Fruit fly (Drosophila melanogaster) whole organism, prepupa: ENCODE data around the gene Npc2e.

Experiments used
- Blimp-1 ChIP-seq: fragments of 200-800 bp; sonication (Bioruptor generic); optimal IDR thresholded peaks from 3 replicates; lab custom pipeline; 2017; ENCODE audit warnings: missing biosample characterization, missing genetic modification characterization, mild to moderate bottlenecking, moderate library complexity, missing genetic modification reagents
- CG10631 ChIP-seq: fragments of 200-800 bp; sonication (Bioruptor generic); optimal IDR thresholded peaks from 2 replicates; lab custom pipeline; 2016; ENCODE audit warnings: missing biosample characterization, missing genetic modification characterization
- CG10669 ChIP-seq: fragments of 200-800 bp; sonication (Bioruptor generic); optimal IDR thresholded peaks from 3 replicates; lab custom pipeline; 2018; ENCODE audit warnings: missing biosample characterization, mild to moderate bottlenecking, missing genetic modification characterization, moderate library complexity
- CG11294 ChIP-seq: fragments of 200-800 bp; sonication (Bioruptor generic); IDR thresholded peaks from 2 replicates; pipeline ENCODE4 v1.3.6; 2022; ENCODE audit warnings: missing biosample characterization, missing genetic modification characterization
- CG15336 ChIP-seq: fragments of 200-800 bp; sonication (Bioruptor generic); IDR thresholded peaks from 2 replicates; pipeline ENCODE4 v1.3.6; 2022; ENCODE audit warnings: missing biosample characterization, missing genetic modification characterization
- CG16779 ChIP-seq: fragments of 200-800 bp; sonication (Bioruptor generic); optimal IDR thresholded peaks from 3 replicates; lab custom pipeline; 2017; ENCODE audit warnings: missing biosample characterization, mild to moderate bottlenecking, missing genetic modification characterization
- CG3032 ChIP-seq: fragments of 200-800 bp; optimal IDR thresholded peaks from 2 replicates; lab custom pipeline; 2019; ENCODE audit warnings: missing biosample characterization, mild to moderate bottlenecking, missing genetic modification characterization, moderate library complexity
- CG31627 ChIP-seq: fragments of 200-800 bp; sonication (Bioruptor generic); optimal IDR thresholded peaks from 3 replicates; lab custom pipeline; 2016; ENCODE audit warnings: missing biosample characterization, missing genetic modification characterization
- CG32006 ChIP-seq: fragments of 200-800 bp; sonication (Bioruptor generic); optimal IDR thresholded peaks from 3 replicates; lab custom pipeline; 2017; ENCODE audit warnings: missing biosample characterization, mild to moderate bottlenecking, missing genetic modification characterization
- CG34406 ChIP-seq: fragments of 200-800 bp; sonication (Bioruptor generic); optimal IDR thresholded peaks from 3 replicates; lab custom pipeline; 2016; ENCODE audit warnings: missing biosample characterization, missing genetic modification characterization
- CG3919 ChIP-seq: fragments of 200-800 bp; sonication (Bioruptor generic); optimal IDR thresholded peaks from 3 replicates; lab custom pipeline; 2016; ENCODE audit warnings: missing biosample characterization, missing genetic modification characterization
- CG4318 ChIP-seq: fragments of 200-800 bp; sonication (Bioruptor generic); optimal IDR thresholded peaks from 3 replicates; lab custom pipeline; 2017; ENCODE audit warnings: missing biosample characterization, mild to moderate bottlenecking, missing genetic modification characterization
- CG6276 ChIP-seq: fragments of 200-800 bp; sonication (Bioruptor generic); optimal IDR thresholded peaks from 2 replicates; lab custom pipeline; 2017; ENCODE audit warnings: missing biosample characterization, mild to moderate bottlenecking, missing genetic modification characterization
- CG6792 ChIP-seq: fragments of 200-800 bp; sonication (Bioruptor generic); optimal IDR thresholded peaks from 3 replicates; lab custom pipeline; 2016; ENCODE audit warnings: missing biosample characterization, missing genetic modification characterization
- CG6808 ChIP-seq: fragments of 200-800 bp; sonication (Bioruptor generic); optimal IDR thresholded peaks from 3 replicates; lab custom pipeline; 2017; ENCODE audit warnings: missing biosample characterization, missing genetic modification characterization, mild to moderate bottlenecking, moderate library complexity, missing genetic modification reagents
- CG6854 ChIP-seq: fragments of 200-800 bp; sonication (Bioruptor generic); optimal IDR thresholded peaks from 2 replicates; lab custom pipeline; 2017; ENCODE audit warnings: missing biosample characterization, mild to moderate bottlenecking, missing genetic modification characterization
- CG7368 ChIP-seq: fragments of 200-800 bp; sonication (Bioruptor generic); optimal IDR thresholded peaks from 3 replicates; lab custom pipeline; 2016; ENCODE audit warnings: missing biosample characterization, missing genetic modification characterization
- CG8319 ChIP-seq: fragments of 200-800 bp; sonication (Bioruptor generic); optimal IDR thresholded peaks from 3 replicates; lab custom pipeline; 2016; ENCODE audit warnings: missing biosample characterization, missing genetic modification characterization
- CG8632 ChIP-seq: fragments of 200-800 bp; sonication (Bioruptor generic); optimal IDR thresholded peaks from 3 replicates; lab custom pipeline; 2016; ENCODE audit warnings: missing biosample characterization, missing genetic modification characterization
- Eip75B ChIP-seq: fragments of 200-800 bp; sonication (Bioruptor generic); optimal IDR thresholded peaks from 3 replicates; lab custom pipeline; 2016; ENCODE audit warnings: missing biosample characterization, missing genetic modification characterization
- Eip78C ChIP-seq: fragments of 200-800 bp; sonication (Bioruptor generic); peaks from one replicate; lab custom pipeline; 2016; ENCODE audit warnings: missing biosample characterization, missing genetic modification characterization
- Eip93F ChIP-seq: fragments of 200-800 bp; sonication (Bioruptor generic); optimal IDR thresholded peaks from 2 replicates; lab custom pipeline; 2016; ENCODE audit warnings: missing biosample characterization, mild to moderate bottlenecking, missing genetic modification characterization
- Ets21C ChIP-seq: fragments of 200-800 bp; sonication (Bioruptor generic); optimal IDR thresholded peaks from 3 replicates; lab custom pipeline; 2016; ENCODE audit warnings: missing biosample characterization, missing genetic modification characterization
- Ets96B ChIP-seq: fragments of 200-800 bp; optimal IDR thresholded peaks from 2 replicates; lab custom pipeline; 2019; ENCODE audit warnings: missing biosample characterization, mild to moderate bottlenecking, missing genetic modification characterization, moderate library complexity
- Gug ChIP-seq: fragments of 200-800 bp; sonication (Bioruptor generic); IDR thresholded peaks from 2 replicates; pipeline ENCODE4 v1.3.6; 2022; ENCODE audit warnings: missing biosample characterization, missing genetic modification characterization
- Hr38 ChIP-seq: sonication (Bioruptor generic); optimal IDR thresholded peaks from 2 replicates; lab custom pipeline; 2016; ENCODE audit warnings: missing biosample characterization, missing genetic modification characterization
- Hr39 ChIP-seq: fragments of 200-800 bp; sonication (Bioruptor generic); optimal IDR thresholded peaks from 2 replicates; lab custom pipeline; 2016; ENCODE audit warnings: missing biosample characterization, missing genetic modification characterization
- Hr4 ChIP-seq: fragments of 200-800 bp; sonication (Bioruptor generic); optimal IDR thresholded peaks from 3 replicates; lab custom pipeline; 2016; ENCODE audit warnings: missing biosample characterization, missing genetic modification characterization
- Lpt ChIP-seq: fragments of 200-800 bp; sonication (Bioruptor generic); optimal IDR thresholded peaks from 3 replicates; lab custom pipeline; 2016; ENCODE audit warnings: missing biosample characterization, missing genetic modification characterization
- Met ChIP-seq: fragments of 200-800 bp; sonication (Bioruptor generic); optimal IDR thresholded peaks from 3 replicates; lab custom pipeline; 2016; ENCODE audit warnings: missing biosample characterization, missing genetic modification characterization
- OdsH ChIP-seq: fragments of 200-800 bp; sonication (Bioruptor generic); optimal IDR thresholded peaks from 3 replicates; lab custom pipeline; 2016; ENCODE audit warnings: missing biosample characterization, missing genetic modification characterization
- Sox102F ChIP-seq: fragments of 200-800 bp; sonication (Bioruptor generic); optimal IDR thresholded peaks from 2 replicates; lab custom pipeline; 2016; ENCODE audit warnings: missing biosample characterization, mild to moderate bottlenecking, missing genetic modification characterization
- Sox14 ChIP-seq: fragments of 200-800 bp; sonication (Bioruptor generic); optimal IDR thresholded peaks from 3 replicates; lab custom pipeline; 2016; ENCODE audit warnings: missing biosample characterization, missing genetic modification characterization
- Sox15 ChIP-seq: fragments of 200-800 bp; sonication (Bioruptor generic); optimal IDR thresholded peaks from 3 replicates; lab custom pipeline; 2016; ENCODE audit warnings: missing biosample characterization, missing genetic modification characterization
- achi ChIP-seq: fragments of 200-800 bp; sonication (Bioruptor generic); optimal IDR thresholded peaks from 3 replicates; lab custom pipeline; 2016; ENCODE audit warnings: missing biosample characterization, missing genetic modification characterization
- acj6 ChIP-seq: fragments of 200-800 bp; sonication (Bioruptor generic); optimal IDR thresholded peaks from 3 replicates; lab custom pipeline; 2016; ENCODE audit warnings: missing biosample characterization, missing genetic modification characterization
- cyc ChIP-seq: fragments of 200-800 bp; sonication (Bioruptor generic); optimal IDR thresholded peaks from 3 replicates; lab custom pipeline; 2016; ENCODE audit warnings: missing biosample characterization, missing genetic modification characterization
- dac ChIP-seq: fragments of 200-800 bp; sonication (Bioruptor generic); optimal IDR thresholded peaks from 2 replicates; lab custom pipeline; 2017; ENCODE audit warnings: missing biosample characterization, mild to moderate bottlenecking, missing genetic modification characterization
- dsx ChIP-seq: fragments of 200-800 bp; optimal IDR thresholded peaks from 3 replicates; lab custom pipeline; 2019; ENCODE audit warnings: missing biosample characterization, mild to moderate bottlenecking, missing genetic modification characterization, moderate library complexity; ENCODE audit not compliant: poor library complexity, severe bottlenecking
- esn ChIP-seq: fragments of 200-800 bp; sonication (Bioruptor generic); optimal IDR thresholded peaks from 2 replicates; lab custom pipeline; 2016; ENCODE audit warnings: missing biosample characterization, mild to moderate bottlenecking, missing genetic modification characterization, moderate library complexity
- fd59A ChIP-seq: fragments of 200-800 bp; sonication (Bioruptor generic); optimal IDR thresholded peaks from 2 replicates; lab custom pipeline; 2017; ENCODE audit warnings: missing biosample characterization, mild to moderate bottlenecking, missing genetic modification characterization, missing genetic modification reagents
- fd85E ChIP-seq: fragments of 200-800 bp; sonication (Bioruptor generic); optimal IDR thresholded peaks from 3 replicates; lab custom pipeline; 2016; ENCODE audit warnings: missing biosample characterization, missing genetic modification characterization
- fkh ChIP-seq: fragments of 200-800 bp; sonication (Bioruptor generic); optimal IDR thresholded peaks from 3 replicates; lab custom pipeline; 2017; ENCODE audit warnings: missing biosample characterization, mild to moderate bottlenecking, missing genetic modification characterization, moderate library complexity
- lz ChIP-seq: fragments of 200-800 bp; sonication (Bioruptor generic); optimal IDR thresholded peaks from 3 replicates; lab custom pipeline; 2016; ENCODE audit warnings: missing biosample characterization, missing genetic modification characterization
- net ChIP-seq: fragments of 200-800 bp; sonication (Bioruptor generic); optimal IDR thresholded peaks from 3 replicates; lab custom pipeline; 2016; ENCODE audit warnings: missing biosample characterization, missing genetic modification characterization
- salr ChIP-seq, 2 experiments: fragments of 200-800 bp; sonication (Bioruptor generic); optimal IDR thresholded peaks; 3 replicates each; lab custom pipeline; 2016 to 2018; ENCODE audit warnings: missing biosample characterization in 2 of 2, missing genetic modification characterization in 2 of 2, mild to moderate bottlenecking in 1 of 2
- spab ChIP-seq: fragments of 200-800 bp; sonication (Bioruptor generic); optimal IDR thresholded peaks from 2 replicates; lab custom pipeline; 2017; ENCODE audit warnings: missing biosample characterization, mild to moderate bottlenecking, missing genetic modification characterization, missing genetic modification reagents
- ss ChIP-seq, 2 experiments: fragments of 200-800 bp; sonication (Bioruptor generic); optimal IDR thresholded peaks; 2 replicates in 1 of 2; 3 replicates in 1 of 2; lab custom pipeline; 2017 to 2018; ENCODE audit warnings: mild to moderate bottlenecking in 2 of 2, missing biosample characterization in 2 of 2, missing genetic modification characterization in 2 of 2, moderate library complexity in 1 of 2
- svp ChIP-seq: fragments of 200-800 bp; sonication (Bioruptor generic); peaks from one replicate; lab custom pipeline; 2016; ENCODE audit warnings: missing biosample characterization, missing genetic modification characterization
- topi ChIP-seq: fragments of 200-800 bp; sonication (Bioruptor generic); optimal IDR thresholded peaks from 3 replicates; lab custom pipeline; 2016; ENCODE audit warnings: missing biosample characterization, missing genetic modification characterization
- vri ChIP-seq: fragments of 200-800 bp; sonication (Bioruptor generic); optimal IDR thresholded peaks from 3 replicates; lab custom pipeline; 2016; ENCODE audit warnings: missing biosample characterization, mild to moderate bottlenecking, missing genetic modification characterization

The Npc2e gene

dm6 chr3R:10048035-10048774 is 4.9 kb upstream of the Npc2e start:
- TF ChIP-seq CG10631 (GFP tag; lab: Kevin White, UChicago): peak; percentile 31
- no peak for TF ChIP-seq Met
- peak; percentile 72 for TF ChIP-seq Sox14 (GFP tag; lab: Kevin White, UChicago)
- TF ChIP-seq Eip78C (GFP tag; lab: Kevin White, UChicago): peak; percentile 93
- TF ChIP-seq CG16779 (tag; lab: Kevin White, UChicago): no peak
- peak in 1 of 2 experiments; percentile 60 for TF ChIP-seq salr (GFP tag; optimal IDR thresholded peaks at IDR 0.05; lab: Kevin White, UChicago)
- TF ChIP-seq CG34406 (GFP tag; lab: Kevin White, UChicago): peak; percentile 75
- peak; percentile 65 for TF ChIP-seq net (GFP tag; lab: Kevin White, UChicago)
- peak; percentile 59 for TF ChIP-seq Eip75B (GFP tag; lab: Kevin White, UChicago)
- no peak for TF ChIP-seq spab (GFP tag; lab: Kevin White, UChicago)
- peak; percentile 5 for TF ChIP-seq dac (GFP tag; lab: Kevin White, UChicago)
- peak; percentile 77 for TF ChIP-seq Hr4 (GFP tag; lab: Kevin White, UChicago)
- peak; percentile 57 for TF ChIP-seq CG10669
- peak; percentile 95 for TF ChIP-seq svp (GFP tag; lab: Kevin White, UChicago)
- TF ChIP-seq acj6: peak; percentile 69
- TF ChIP-seq Gug: no peak
- TF ChIP-seq CG6808: peak; percentile 39
- TF ChIP-seq fkh (GFP tag; lab: Kevin White, UChicago): no peak
- TF ChIP-seq lz (GFP tag; lab: Kevin White, UChicago): peak; percentile 75
- TF ChIP-seq achi (GFP tag; lab: Kevin White, UChicago): peak; percentile 63
- peak; percentile 62 for TF ChIP-seq CG8632 (GFP tag; lab: Kevin White, UChicago)
- no peak for TF ChIP-seq CG15336 (GFP tag; lab: Robert Waterston, UW)
- peak; percentile 57 for TF ChIP-seq Sox15 (GFP tag; lab: Kevin White, UChicago)
- TF ChIP-seq CG31627: peak; percentile 57
- peak; percentile 63 for TF ChIP-seq vri (GFP tag; lab: Kevin White, UChicago)
- peak; percentile 77 for TF ChIP-seq topi
- peak; percentile 28 for TF ChIP-seq fd59A (GFP tag; lab: Kevin White, UChicago)
- no peak for TF ChIP-seq CG11294
- no peak for TF ChIP-seq CG6276 (GFP tag; lab: Kevin White, UChicago)
- TF ChIP-seq Eip93F: peak; percentile 51
- no peak for TF ChIP-seq fd85E (GFP tag; lab: Kevin White, UChicago)
- peak; percentile 41 for TF ChIP-seq Ets96B (tag; lab: Kevin White, UChicago)
- peak; percentile 34 for TF ChIP-seq Lpt (GFP tag; lab: Kevin White, UChicago)
- peak; percentile 75 for TF ChIP-seq OdsH
- TF ChIP-seq CG32006 (GFP tag; lab: Kevin White, UChicago): peak; percentile 87
- peak; percentile 71 for TF ChIP-seq CG6792
- peak; percentile 83 for TF ChIP-seq Sox102F
- TF ChIP-seq Hr38: no peak
- TF ChIP-seq CG6854 (GFP tag; lab: Kevin White, UChicago): peak; percentile 17
- TF ChIP-seq Blimp-1: peak; percentile 47
- peak; percentile 29 for TF ChIP-seq CG7368
- peak; percentile 64 for TF ChIP-seq CG3919 (GFP tag; lab: Kevin White, UChicago)
- peak; percentile 59 for TF ChIP-seq CG8319 (GFP tag; lab: Kevin White, UChicago)
- peak in 1 of 2 experiments; percentile 63 for TF ChIP-seq ss (GFP tag; optimal IDR thresholded peaks at IDR 0.05; lab: Kevin White, UChicago)
- TF ChIP-seq Ets21C: peak; percentile 64
- no peak for TF ChIP-seq CG4318 (GFP tag; lab: Kevin White, UChicago)
- TF ChIP-seq esn (GFP tag; lab: Kevin White, UChicago): peak; percentile 85
- peak; percentile 47 for TF ChIP-seq cyc (GFP tag; lab: Kevin White, UChicago)
- TF ChIP-seq Hr39: peak; percentile 65
- peak; percentile 59 for TF ChIP-seq CG3032 (tag; lab: Kevin White, UChicago)
- TF ChIP-seq dsx (GFP tag; lab: Kevin White, UChicago): peak; percentile 16
